Fruit fly (Drosophila melanogaster) whole organism: ENCODE measurements around the gene Tlk.

Experiments
- CG8478 ChIP-seq: fragments of >200 bp; optimal IDR thresholded peaks from 2 replicates; lab custom pipeline; 2018; ENCODE audit warnings: inconsistent platforms
- Dll ChIP-seq: fragments of >200 bp; optimal IDR thresholded peaks from 2 replicates; lab custom pipeline; 2017
- pan ChIP-seq: fragments of >200 bp; optimal IDR thresholded peaks from 2 replicates; lab custom pipeline; 2017
- psq ChIP-seq: fragments of >200 bp; optimal IDR thresholded peaks from 2 replicates; lab custom pipeline; 2017
- usp ChIP-seq: fragments of >200 bp; optimal IDR thresholded peaks from 2 replicates; lab custom pipeline; 2017; ENCODE audit warnings: missing biosample characterization, missing genetic modification characterization, mixed read lengths

DNA sequence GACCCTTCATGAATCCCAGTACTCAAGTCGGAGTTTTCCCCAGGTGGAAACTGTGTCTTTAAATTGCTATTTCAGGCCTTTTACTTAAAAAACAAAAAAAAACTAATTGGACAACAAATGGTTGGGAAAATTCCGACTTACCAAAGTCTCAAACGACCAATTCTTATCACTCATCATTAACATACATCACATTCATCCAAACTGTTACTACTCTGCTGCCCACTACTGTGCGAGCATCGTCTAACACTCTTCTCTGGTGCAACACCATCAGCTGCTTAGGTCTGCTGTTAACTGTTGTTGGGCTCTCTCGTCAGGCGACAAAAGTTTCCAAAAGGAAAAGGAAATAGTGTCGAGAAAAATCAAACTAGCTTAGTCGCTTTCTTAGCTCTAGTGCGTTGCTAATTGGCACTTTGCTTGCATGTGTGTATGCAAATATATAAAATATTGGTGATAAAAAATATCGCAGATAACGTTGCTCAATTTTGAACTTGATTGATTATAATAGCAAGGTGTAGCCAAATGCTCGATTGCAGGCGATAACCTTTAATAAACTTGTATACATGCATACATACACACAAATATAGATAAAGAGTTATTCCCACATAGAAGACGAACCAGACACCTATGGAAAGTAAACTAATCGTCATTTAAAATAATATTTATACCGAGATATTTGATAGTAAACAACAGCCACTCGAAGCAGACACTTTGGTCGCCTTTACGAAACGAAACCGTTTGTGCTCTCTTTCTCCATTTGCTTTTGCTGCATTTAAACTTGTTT lies 25.6 kb upstream of the Tlk start:
- TF ChIP-seq pan (lab: Kevin White, UChicago) (no peak), CG8478 (no peak), Dll (lab: Kevin White, UChicago) (no peak), psq (no peak), usp (no peak)
